Worm (Caenorhabditis elegans) whole organism, early embryonic: Measurements from ENCODE around the gene hrg-4.

Experiments used
- ama-1 ChIP-seq: fragments of 150-350 bp; optimal IDR thresholded peaks from 2 replicates; lab custom pipeline; 2014
- ets-7 ChIP-seq: sonication (generic microtip); optimal IDR thresholded peaks from 2 replicates; lab custom pipeline; 2016; ENCODE audit warnings: missing genotype, missing genetic modification characterization, missing compliant biosample characterization
- flt-1 ChIP-seq: fragments of 200-800 bp; sonication (Bioruptor generic); IDR thresholded peaks from 2 replicates; pipeline ENCODE4 v1.3.6; 2022; ENCODE audit warnings: missing genetic modification characterization, missing compliant biosample characterization
- hmbx-1 ChIP-seq: sonication (generic microtip); optimal IDR thresholded peaks from 2 replicates; lab custom pipeline; 2016; ENCODE audit warnings: mild to moderate bottlenecking, missing genetic modification characterization, missing compliant biosample characterization
- hnd-1 ChIP-seq: sonication (generic microtip); optimal IDR thresholded peaks from 2 replicates; lab custom pipeline; 2016; ENCODE audit warnings: missing genetic modification characterization, missing compliant biosample characterization
- scrt-1 ChIP-seq: fragments of 200-800 bp; sonication (Bioruptor generic); IDR thresholded peaks from 2 replicates; pipeline ENCODE4 v1.3.6; 2022; ENCODE audit warnings: missing genetic modification characterization, missing compliant biosample characterization
- tbx-11 ChIP-seq: fragments of 200-800 bp; sonication (Bioruptor generic); IDR thresholded peaks from 2 replicates; pipeline ENCODE4 v1.3.6; 2022; ENCODE audit warnings: missing genetic modification characterization, missing compliant biosample characterization

DNA sequence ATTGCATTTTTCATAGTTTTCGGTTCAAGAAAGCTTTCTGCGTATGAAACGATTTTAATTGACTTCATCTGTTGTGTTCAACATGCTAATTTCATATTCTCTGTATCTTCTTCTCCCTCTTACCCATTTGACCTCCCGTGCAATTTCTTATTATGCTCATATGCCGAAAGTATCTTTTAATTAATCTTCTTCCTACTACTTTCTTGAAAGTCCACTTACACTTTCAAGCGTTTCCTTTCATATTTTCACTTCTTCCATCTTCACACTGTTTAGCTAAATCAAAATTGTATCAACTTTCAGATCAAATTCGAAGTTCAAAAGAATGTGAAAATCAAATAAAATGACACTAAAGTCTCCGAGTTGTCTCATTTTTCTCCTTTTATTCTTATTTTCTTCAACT lies 40.1 kb downstream of the hrg-4 start, which contains the start of gene F13H10.5:
- TF ChIP-seq flt-1 (GFP tag; lab: Robert Waterston, UW) = no peak
- TF ChIP-seq ama-1 = no peak
- TF ChIP-seq ets-7 (tag; lab: Kevin White, UChicago) = no peak
- no peak for TF ChIP-seq hnd-1 (tag; lab: Kevin White, UChicago)
- TF ChIP-seq hmbx-1 = no peak
- TF ChIP-seq scrt-1 = no peak
- no peak for TF ChIP-seq tbx-11 (GFP tag; lab: Robert Waterston, UW)
